Worm (Caenorhabditis elegans) whole organism, L3 larva: ENCODE results near the gene saps-1.

ENCODE experiments used
- R02D3.7 ChIP-seq: fragments of 150-350 bp; optimal IDR thresholded peaks from 2 replicates; lab custom pipeline; 2014; ENCODE audit warnings: missing biosample characterization, missing genetic modification characterization
- ZK546.5 ChIP-seq: sonication (generic microtip); optimal IDR thresholded peaks from 2 replicates; lab custom pipeline; 2017; ENCODE audit warnings: missing biosample characterization, missing genetic modification characterization
- aly-2 ChIP-seq: fragments of 150-350 bp; optimal IDR thresholded peaks from 2 replicates; lab custom pipeline; 2014; ENCODE audit warnings: missing biosample characterization, missing genetic modification characterization
- ceh-16 ChIP-seq: sonication (generic microtip); optimal IDR thresholded peaks from 2 replicates; lab custom pipeline; 2017; ENCODE audit warnings: missing biosample characterization, missing genetic modification characterization
- ceh-82 ChIP-seq: fragments of 150-350 bp; optimal IDR thresholded peaks from 2 replicates; lab custom pipeline; 2014; ENCODE audit warnings: missing biosample characterization, missing genetic modification characterization
- ceh-9 ChIP-seq: sonication (generic microtip); optimal IDR thresholded peaks from 2 replicates; lab custom pipeline; 2018; ENCODE audit warnings: missing biosample characterization, missing genetic modification characterization
- egl-27 ChIP-seq: sonication (generic microtip); optimal IDR thresholded peaks from 4 replicates; lab custom pipeline; 2017; ENCODE audit warnings: missing biosample characterization, missing genetic modification reagents, missing genetic modification characterization
- egl-5 ChIP-seq: fragments of 150-350 bp; optimal IDR thresholded peaks from 2 replicates; lab custom pipeline; 2017; ENCODE audit warnings: missing biosample characterization, missing genetic modification reagents, missing genetic modification characterization, inconsistent platforms
- elt-1 ChIP-seq: fragments of 150-350 bp; optimal IDR thresholded peaks from 2 replicates; lab custom pipeline; 2014; ENCODE audit warnings: missing biosample characterization, missing genetic modification characterization
- elt-2 ChIP-seq: sonication (generic microtip); optimal IDR thresholded peaks from 2 replicates; lab custom pipeline; 2016; ENCODE audit warnings: missing genetic modification reagents, mild to moderate bottlenecking, missing genetic modification characterization, missing compliant biosample characterization
- elt-3 ChIP-seq, 3 experiments: fragments of 150-350 bp in 1 of 3; sonication (generic microtip) in 2 of 3; optimal IDR thresholded peaks; 2 replicates in 2 of 3; 4 replicates in 1 of 3; lab custom pipeline; 2014 to 2017; ENCODE audit warnings: missing biosample characterization in 3 of 3, missing genetic modification characterization in 3 of 3
- eor-1 ChIP-seq, 2 experiments: fragments of 150-350 bp; optimal IDR thresholded peaks; 2 replicates each; lab custom pipeline; 2014 to 2018; ENCODE audit warnings: missing biosample characterization in 2 of 2, missing genetic modification characterization in 2 of 2
- fkh-2 ChIP-seq: fragments of 150-350 bp; optimal IDR thresholded peaks from 2 replicates; lab custom pipeline; 2014; ENCODE audit warnings: missing biosample characterization, missing genetic modification reagents, missing genetic modification characterization
- fos-1 ChIP-seq: fragments of 150-350 bp; optimal IDR thresholded peaks from 2 replicates; lab custom pipeline; 2014; ENCODE audit warnings: missing biosample characterization, missing genetic modification characterization
- hmg-11 ChIP-seq: sonication (generic microtip); optimal IDR thresholded peaks from 2 replicates; lab custom pipeline; 2016; ENCODE audit warnings: missing genetic modification characterization, missing compliant biosample characterization
- jun-1 ChIP-seq: fragments of 150-350 bp; optimal IDR thresholded peaks from 2 replicates; lab custom pipeline; 2014; ENCODE audit warnings: missing biosample characterization, missing genetic modification reagents, missing genetic modification characterization
- lin-39 ChIP-seq: fragments of 150-350 bp; optimal IDR thresholded peaks from 2 replicates; lab custom pipeline; 2018; ENCODE audit warnings: missing biosample characterization, missing genetic modification reagents, missing genetic modification characterization
- lsy-12 ChIP-seq: sonication (generic microtip); optimal IDR thresholded peaks from 2 replicates; lab custom pipeline; 2016; ENCODE audit warnings: mild to moderate bottlenecking, missing genetic modification characterization, missing compliant biosample characterization
- mdl-1 ChIP-seq: fragments of 150-350 bp; optimal IDR thresholded peaks from 2 replicates; lab custom pipeline; 2014; ENCODE audit warnings: missing biosample characterization, missing genetic modification characterization
- mml-1 ChIP-seq: fragments of 150-350 bp; sonication (generic microtip); optimal IDR thresholded peaks from 3 replicates; lab custom pipeline; 2014; ENCODE audit warnings: missing biosample characterization, missing genetic modification characterization
- nfya-1 ChIP-seq: sonication (generic microtip); optimal IDR thresholded peaks from 2 replicates; lab custom pipeline; 2017; ENCODE audit warnings: missing genetic modification characterization, mild to moderate bottlenecking, missing compliant biosample characterization, antibody characterized with exemption, moderate library complexity; ENCODE audit not compliant: insufficient read depth
- nhr-11 ChIP-seq: fragments of 150-350 bp; optimal IDR thresholded peaks from 2 replicates; lab custom pipeline; 2014; ENCODE audit warnings: missing biosample characterization, missing genetic modification characterization
- nhr-12 ChIP-seq: fragments of 150-350 bp; optimal IDR thresholded peaks from 2 replicates; lab custom pipeline; 2014; ENCODE audit warnings: missing biosample characterization, missing genetic modification characterization
- nhr-23 ChIP-seq: fragments of 150-350 bp; optimal IDR thresholded peaks from 2 replicates; lab custom pipeline; 2014; ENCODE audit warnings: missing biosample characterization, missing genetic modification reagents, missing genetic modification characterization
- nhr-237 ChIP-seq: fragments of 150-350 bp; optimal IDR thresholded peaks from 2 replicates; lab custom pipeline; 2014; ENCODE audit warnings: missing biosample characterization, missing genetic modification characterization
- nhr-25 ChIP-seq: sonication (generic microtip); optimal IDR thresholded peaks from 2 replicates; lab custom pipeline; 2017; ENCODE audit warnings: missing biosample characterization, missing genetic modification characterization
- nhr-43 ChIP-seq: sonication (generic microtip); optimal IDR thresholded peaks from 2 replicates; lab custom pipeline; 2016; ENCODE audit warnings: mild to moderate bottlenecking, missing genetic modification characterization, missing compliant biosample characterization; ENCODE audit not compliant: poor library complexity, severe bottlenecking
- nhr-67 ChIP-seq: fragments of 150-350 bp; optimal IDR thresholded peaks from 2 replicates; lab custom pipeline; 2014; ENCODE audit warnings: missing biosample characterization, missing genetic modification characterization
- nhr-77 ChIP-seq: fragments of 150-350 bp; optimal IDR thresholded peaks from 2 replicates; lab custom pipeline; 2014; ENCODE audit warnings: missing biosample characterization, missing genetic modification characterization
- sea-2 ChIP-seq: fragments of 150-350 bp; sonication (generic microtip); optimal IDR thresholded peaks from 4 replicates; lab custom pipeline; 2014; ENCODE audit warnings: missing biosample characterization, missing genetic modification reagents, missing genetic modification characterization
- snpc-4 ChIP-seq: fragments of 150-350 bp; optimal IDR thresholded peaks from 2 replicates; lab custom pipeline; 2014; ENCODE audit warnings: missing biosample characterization, missing genetic modification characterization
- tbx-2 ChIP-seq: sonication (generic microtip); optimal IDR thresholded peaks from 2 replicates; lab custom pipeline; 2016; ENCODE audit warnings: mild to moderate bottlenecking, missing genetic modification characterization, missing compliant biosample characterization
- unc-62 ChIP-seq: fragments of 150-350 bp; sonication (generic microtip); optimal IDR thresholded peaks from 4 replicates; lab custom pipeline; 2014; ENCODE audit warnings: missing biosample characterization, missing genetic modification reagents, missing genetic modification characterization
- ztf-11 ChIP-seq: fragments of 150-350 bp; optimal IDR thresholded peaks from 2 replicates; lab custom pipeline; 2014; ENCODE audit warnings: missing biosample characterization, missing genetic modification characterization
- ztf-4 ChIP-seq: fragments of 150-350 bp; optimal IDR thresholded peaks from 2 replicates; lab custom pipeline; 2014; ENCODE audit warnings: missing biosample characterization, missing genetic modification characterization

The saps-1 gene

DNA sequence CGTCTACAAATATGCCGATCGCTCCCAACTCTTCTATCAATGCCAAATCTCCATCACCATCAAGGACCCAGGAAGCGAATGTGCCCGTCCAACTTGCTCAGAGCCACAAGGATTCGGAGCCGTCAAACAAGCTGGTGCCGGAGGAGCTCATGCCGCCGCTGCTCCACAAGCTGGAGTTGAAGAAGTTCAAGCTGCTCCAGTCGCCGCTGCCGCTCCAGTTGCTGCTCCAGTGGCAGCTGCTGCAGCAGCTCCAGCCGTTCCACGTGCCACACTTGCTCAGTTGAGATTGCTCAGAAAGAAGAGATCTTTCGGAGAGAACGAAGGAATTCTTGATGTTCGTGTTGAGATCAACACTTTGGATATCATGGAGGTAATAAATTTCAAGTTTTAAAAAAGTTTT is 26.7 kb upstream of the saps-1 start:
- TF ChIP-seq lsy-12 (tag; lab: Kevin White, UChicago) (no peak), ZK546.5 (no peak), R02D3.7 (tag; lab: Kevin White, UChicago) (no peak), snpc-4 (no peak), mml-1 (tag; lab: Kevin White, UChicago) (no peak), fkh-2 (tag; lab: Kevin White, UChicago) (no peak), nhr-23 (tag; lab: Kevin White, UChicago) (no peak), ztf-11 (tag; lab: Kevin White, UChicago) (no peak), ceh-82 (tag; lab: Kevin White, UChicago) (no peak), nhr-12 (tag; lab: Kevin White, UChicago) (no peak), sea-2 (GFP tag; lab: Kevin White, UChicago) (no peak), nfya-1 (no peak), ztf-4 (tag; lab: Kevin White, UChicago) (no peak), elt-2 (no peak), nhr-67 (no peak), eor-1 (tag; optimal IDR thresholded peaks at IDR 0.05; lab: Kevin White, UChicago) (no peak), lin-39 (tag; lab: Kevin White, UChicago) (no peak), aly-2 (no peak)
- TF ChIP-seq, all 47 proteins: peak for 0

DNA sequence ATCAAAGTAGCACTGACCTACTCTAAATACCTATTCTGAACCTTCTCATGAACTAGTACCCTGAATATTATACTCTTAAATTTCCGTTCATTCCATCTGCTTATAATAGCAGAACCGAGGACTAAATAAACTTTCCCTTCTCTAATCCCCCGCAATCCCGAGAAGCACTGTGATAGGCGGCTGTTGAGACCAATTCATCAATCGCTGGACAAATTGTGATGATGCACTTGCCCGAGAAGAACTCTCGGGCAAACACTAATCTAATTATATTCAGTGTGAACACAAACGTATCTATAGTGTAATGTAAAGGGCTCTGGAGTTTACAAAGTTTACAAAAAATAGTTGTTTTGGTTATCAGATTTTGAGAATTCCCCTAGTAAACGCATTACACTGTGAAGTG is 22.6 kb upstream of the saps-1 start:
- TF ChIP-seq mml-1 (tag; lab: Kevin White, UChicago) = no peak
- TF ChIP-seq nhr-43 (tag; lab: Kevin White, UChicago) = no peak
- no peak for TF ChIP-seq egl-27 (tag; lab: Kevin White, UChicago)
- TF ChIP-seq nhr-237 = no peak
- TF ChIP-seq mdl-1 (tag; lab: Kevin White, UChicago) = no peak
- TF ChIP-seq elt-3 (tag; optimal IDR thresholded peaks at IDR 0.05; lab: Kevin White, UChicago) = no peak
- TF ChIP-seq lsy-12 (tag; lab: Kevin White, UChicago) = no peak
- TF ChIP-seq egl-5 (tag; lab: Kevin White, UChicago) = no peak
- TF ChIP-seq tbx-2 (tag; lab: Kevin White, UChicago) = no peak
- no peak for TF ChIP-seq eor-1 (tag; optimal IDR thresholded peaks at IDR 0.05; lab: Kevin White, UChicago)
- TF ChIP-seq ceh-82 (tag; lab: Kevin White, UChicago) = no peak
- no peak for TF ChIP-seq ceh-16
- no peak for TF ChIP-seq nfya-1
- no peak for TF ChIP-seq aly-2
- no peak for TF ChIP-seq hmg-11 (tag; lab: Kevin White, UChicago)
- no peak for TF ChIP-seq fos-1 (tag; lab: Kevin White, UChicago)
- TF ChIP-seq lin-39 (tag; lab: Kevin White, UChicago) = no peak
- TF ChIP-seq nhr-77 (tag; lab: Kevin White, UChicago) = no peak

- TF ChIP-seq unc-62 (GFP tag; lab: Kevin White, UChicago) (no peak), nfya-1 (peak; percentile 25), ztf-11 (tag; lab: Kevin White, UChicago) (no peak), snpc-4 (no peak), lin-39 (tag; lab: Kevin White, UChicago) (peak; percentile 28), egl-27 (tag; lab: Kevin White, UChicago) (no peak), tbx-2 (tag; lab: Kevin White, UChicago) (no peak), egl-5 (tag; lab: Kevin White, UChicago) (no peak), nhr-12 (tag; lab: Kevin White, UChicago) (no peak), jun-1 (tag; lab: Kevin White, UChicago) (no peak), nhr-43 (tag; lab: Kevin White, UChicago) (no peak), R02D3.7 (tag; lab: Kevin White, UChicago) (no peak), nhr-237 (no peak), nhr-11 (tag; lab: Kevin White, UChicago) (no peak), ZK546.5 (no peak)
These were observed 22.0 kb upstream of the saps-1 start for ce11 chrII:11275484-11275883.

DNA sequence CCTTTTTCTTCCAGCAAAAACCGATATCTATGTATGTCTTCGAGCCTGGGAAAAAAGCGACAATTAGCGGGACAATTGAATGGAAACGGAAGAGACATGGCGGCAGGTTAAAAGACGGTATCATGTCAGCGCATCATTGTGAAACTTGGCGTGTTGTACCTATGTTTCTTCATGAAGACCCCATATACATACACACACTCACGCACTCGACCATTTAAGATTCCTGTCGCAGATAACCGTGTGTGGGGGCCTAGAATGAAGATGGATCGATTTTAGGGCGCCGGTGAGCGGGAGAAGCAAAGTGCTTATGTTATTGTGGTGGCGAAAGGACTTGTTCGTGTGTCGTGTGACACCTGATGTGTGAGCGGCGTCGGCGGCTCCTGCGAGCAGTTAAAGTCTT is 20.6 kb upstream of the saps-1 start:
- TF ChIP-seq elt-3 (tag; optimal IDR thresholded peaks at IDR 0.05; lab: Kevin White, UChicago) (no peak), fos-1 (tag; lab: Kevin White, UChicago) (no peak), ceh-9 (tag; lab: Kevin White, UChicago) (no peak), elt-1 (tag; lab: Kevin White, UChicago) (peak; percentile 12), nhr-25 (tag; lab: Kevin White, UChicago) (peak; percentile 24), nhr-23 (tag; lab: Kevin White, UChicago) (no peak)
